Worm (Caenorhabditis elegans) whole organism, late embryonic: ENCODE data around the gene dhs-25.

Source experiments
- C38D4.7 ChIP-seq: fragments of 200-800 bp; sonication (Bioruptor generic); optimal IDR thresholded peaks from 2 replicates; lab custom pipeline; 2018; ENCODE audit warnings: mild to moderate bottlenecking, missing genetic modification characterization, moderate library complexity, missing compliant biosample characterization
- elt-2 ChIP-seq: sonication (generic microtip); optimal IDR thresholded peaks from 2 replicates; lab custom pipeline; 2016; ENCODE audit warnings: missing genetic modification reagents, missing genetic modification characterization, missing compliant biosample characterization
- nfya-1 ChIP-seq: sonication (generic microtip); optimal IDR thresholded peaks from 2 replicates; lab custom pipeline; 2017; ENCODE audit warnings: missing genetic modification characterization, mild to moderate bottlenecking, missing compliant biosample characterization, antibody characterized with exemption, moderate library complexity
- sox-2 ChIP-seq: fragments of 200-800 bp; sonication (Bioruptor generic); IDR thresholded peaks from 2 replicates; pipeline ENCODE4 v1.3.6; 2022; ENCODE audit warnings: missing genetic modification reagents, missing genetic modification characterization, missing compliant biosample characterization
- unc-42 ChIP-seq: sonication (generic microtip); optimal IDR thresholded peaks from 2 replicates; lab custom pipeline; 2016; ENCODE audit warnings: missing genotype, missing genetic modification characterization, missing compliant biosample characterization

DNA sequence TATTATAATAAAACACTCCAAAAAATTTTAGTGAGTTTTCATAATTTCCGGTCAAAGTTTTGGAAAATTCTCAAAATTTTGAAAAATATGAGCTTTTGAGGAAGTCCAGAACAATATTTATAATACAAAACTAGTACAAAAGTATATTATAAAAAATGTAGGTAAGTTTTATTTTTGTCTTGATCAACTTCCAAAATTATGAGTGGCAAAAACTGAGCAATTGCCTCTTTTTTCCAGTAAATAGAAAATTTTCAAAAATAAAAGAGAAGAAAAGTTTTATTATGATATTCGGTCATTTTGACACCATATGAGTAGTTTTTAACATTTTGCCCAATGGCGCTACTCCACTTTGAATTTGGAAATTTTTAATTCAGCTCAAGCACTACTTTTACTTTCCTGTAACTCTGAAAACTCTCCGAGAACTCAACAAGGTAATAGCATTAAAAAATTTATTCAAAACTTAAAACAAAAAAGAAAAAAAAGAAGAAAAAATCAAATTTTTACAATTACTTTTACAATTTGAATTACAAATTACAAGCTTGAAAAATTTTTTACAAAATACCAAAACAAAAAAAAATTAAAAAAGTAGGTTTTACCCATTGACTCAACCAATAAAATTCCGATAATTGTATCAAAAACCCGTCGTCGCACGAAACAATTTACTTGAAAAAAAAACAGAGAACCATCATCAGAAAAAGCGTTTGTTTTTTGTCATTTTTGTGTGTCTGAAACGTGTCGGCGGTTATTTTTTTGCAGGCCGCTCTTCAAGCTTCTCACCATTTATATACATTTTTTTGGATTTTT, 17.6 kb downstream of the dhs-25 start:
- TF ChIP-seq unc-42 (tag; lab: Kevin White, UChicago) = no peak
- no peak for TF ChIP-seq nfya-1 (tag; lab: Kevin White, UChicago)
- no peak for TF ChIP-seq elt-2 (tag; lab: Kevin White, UChicago)
- no peak for TF ChIP-seq sox-2 (GFP tag; lab: Robert Waterston, UW)
- no peak for TF ChIP-seq C38D4.7
